Worm (Caenorhabditis elegans): ENCODE results near the gene T13F2.6.

Gene T13F2.6

ce11 chrIV:9825196-9825744, 47.1 kb downstream of the T13F2.6 start, which contains the start of gene mtr-4 (continued):
- no peak for TF ChIP-seq unc-30 (tag; optimal IDR thresholded peaks at IDR 0.05)
- TF ChIP-seq fkh-8 (tag; optimal IDR thresholded peaks at IDR 0.05) = peak; percentile 8
- no peak for TF ChIP-seq lin-14 (GFP tag; optimal IDR thresholded peaks at IDR 0.05)
- TF ChIP-seq skn-1 (tag; optimal IDR thresholded peaks at IDR 0.05) = no peak
- TF ChIP-seq fos-1 (tag; optimal IDR thresholded peaks at IDR 0.05) = no peak
- TF ChIP-seq nhr-76 (tag; optimal IDR thresholded peaks at IDR 0.05) = no peak
- TF ChIP-seq ceh-90 (tag; optimal IDR thresholded peaks at IDR 0.05) = no peak
- peak; percentile 9 for TF ChIP-seq xbp-1 (tag; optimal IDR thresholded peaks at IDR 0.05)
- no peak for TF ChIP-seq aha-1 (tag; optimal IDR thresholded peaks at IDR 0.05)
- no peak for TF ChIP-seq pax-3 (tag; optimal IDR thresholded peaks at IDR 0.05)
- TF ChIP-seq F16B12.6 (tag; optimal IDR thresholded peaks at IDR 0.05) = no peak
- TF ChIP-seq vab-15 (tag; optimal IDR thresholded peaks at IDR 0.05) = no peak
- TF ChIP-seq snpc-4 (tag; optimal IDR thresholded peaks at IDR 0.05) = no peak
- peak; percentile 6 for TF ChIP-seq unc-130 (tag; optimal IDR thresholded peaks at IDR 0.05)
- TF ChIP-seq lsy-2 (tag; optimal IDR thresholded peaks at IDR 0.05) = peak in 1 of 2 experiments; percentile 53
- no peak for TF ChIP-seq lir-3 (tag; optimal IDR thresholded peaks at IDR 0.05; ENCODE audit: poor library complexity)
- peak; percentile 40 to 63 for TF ChIP-seq lin-35 (GFP tag; optimal IDR thresholded peaks at IDR 0.05)
- TF ChIP-seq snu-23 (GFP tag; optimal IDR thresholded peaks at IDR 0.05) = no peak
- no peak for TF ChIP-seq mab-9 (GFP tag; IDR thresholded peaks at IDR 0.05)
- no peak for TF ChIP-seq mep-1 (tag; optimal IDR thresholded peaks at IDR 0.05)
- no peak for TF ChIP-seq ets-5 (GFP tag; IDR thresholded peaks at IDR 0.05)
- TF ChIP-seq nhr-12 (tag; optimal IDR thresholded peaks at IDR 0.05) = no peak
- no peak for TF ChIP-seq ceh-88 (GFP tag; IDR thresholded peaks at IDR 0.05)
- TF ChIP-seq grh-1 (GFP tag; IDR thresholded peaks at IDR 0.05) = no peak
- no peak for TF ChIP-seq lin-13 (GFP tag; optimal IDR thresholded peaks at IDR 0.05)
- TF ChIP-seq egl-27 (tag; optimal IDR thresholded peaks at IDR 0.05) = no peak
- TF ChIP-seq ztf-4 (tag; optimal IDR thresholded peaks at IDR 0.05) = no peak
- TF ChIP-seq ceh-63 (GFP tag; optimal IDR thresholded peaks at IDR 0.05) = no peak
- TF ChIP-seq ces-1 (GFP tag; optimal IDR thresholded peaks at IDR 0.05) = no peak
- peak; percentile 2 for TF ChIP-seq tbx-2 (tag; optimal IDR thresholded peaks at IDR 0.05)
- TF ChIP-seq aly-2 (tag; optimal IDR thresholded peaks at IDR 0.05) = no peak
- TF ChIP-seq dpl-1 (GFP tag; optimal IDR thresholded peaks at IDR 0.05) = peak; percentile 33 to 73 (median 59)
- TF ChIP-seq dsc-1 (tag; optimal IDR thresholded peaks at IDR 0.05) = no peak
- TF ChIP-seq fkh-10 (GFP tag; optimal IDR thresholded peaks at IDR 0.05) = no peak
- TF ChIP-seq blmp-1 (tag; optimal IDR thresholded peaks at IDR 0.05) = no peak
- no peak for TF ChIP-seq sox-4 (tag; optimal IDR thresholded peaks at IDR 0.05)
- no peak for TF ChIP-seq irx-1 (tag; optimal IDR thresholded peaks at IDR 0.05)
- TF ChIP-seq C16A3.4 (tag; optimal IDR thresholded peaks at IDR 0.05) = no peak
- TF ChIP-seq elt-3 (tag; optimal IDR thresholded peaks at IDR 0.05) = no peak
- TF ChIP-seq mef-2 (tag; optimal IDR thresholded peaks at IDR 0.05) = no peak
- TF ChIP-seq nhr-77 (tag; optimal IDR thresholded peaks at IDR 0.05) = no peak
- no peak for TF ChIP-seq C04F5.9 (tag; optimal IDR thresholded peaks at IDR 0.05)
- no peak for TF ChIP-seq nhr-85 (tag)
- no peak for TF ChIP-seq alr-1 (tag; optimal IDR thresholded peaks at IDR 0.05; ENCODE audit: borderline replicate concordance)
- no peak for TF ChIP-seq pag-3 (tag; optimal IDR thresholded peaks at IDR 0.05; ENCODE audit: borderline replicate concordance, insufficient read depth)
- TF ChIP-seq sptf-1 (tag; optimal IDR thresholded peaks at IDR 0.05) = no peak
- TF ChIP-seq rnt-1 (tag; optimal IDR thresholded peaks at IDR 0.05) = no peak
- no peak for TF ChIP-seq fkh-4 (tag; optimal IDR thresholded peaks at IDR 0.05; ENCODE audit: borderline replicate concordance)
- no peak for TF ChIP-seq nhr-11 (tag; optimal IDR thresholded peaks at IDR 0.05)
